Worm (Caenorhabditis elegans): ENCODE measurements around the gene spin-3.

spin-3 gene

ce11 chrX:13091199-13091598, 38.9 kb upstream of the spin-3 start:
- no peak for TF ChIP-seq skn-1 (tag; optimal IDR thresholded peaks at IDR 0.05)
- no peak for TF ChIP-seq nhr-12 (tag; optimal IDR thresholded peaks at IDR 0.05)
- no peak for TF ChIP-seq fkh-2 (tag; optimal IDR thresholded peaks at IDR 0.05)
- no peak for TF ChIP-seq unc-39 (tag; optimal IDR thresholded peaks at IDR 0.05)
- no peak for TF ChIP-seq sea-2 (GFP tag; optimal IDR thresholded peaks at IDR 0.05)
- TF ChIP-seq zag-1 (tag; optimal IDR thresholded peaks at IDR 0.05), result no peak
- TF ChIP-seq nhr-67 (tag; optimal IDR thresholded peaks at IDR 0.05), result no peak
- no peak for TF ChIP-seq pha-4 (tag; optimal IDR thresholded peaks at IDR 0.05)
- no peak for TF ChIP-seq aly-2 (tag; optimal IDR thresholded peaks at IDR 0.05)
- TF ChIP-seq ceh-9 (tag; optimal IDR thresholded peaks at IDR 0.05), result no peak

DNA sequence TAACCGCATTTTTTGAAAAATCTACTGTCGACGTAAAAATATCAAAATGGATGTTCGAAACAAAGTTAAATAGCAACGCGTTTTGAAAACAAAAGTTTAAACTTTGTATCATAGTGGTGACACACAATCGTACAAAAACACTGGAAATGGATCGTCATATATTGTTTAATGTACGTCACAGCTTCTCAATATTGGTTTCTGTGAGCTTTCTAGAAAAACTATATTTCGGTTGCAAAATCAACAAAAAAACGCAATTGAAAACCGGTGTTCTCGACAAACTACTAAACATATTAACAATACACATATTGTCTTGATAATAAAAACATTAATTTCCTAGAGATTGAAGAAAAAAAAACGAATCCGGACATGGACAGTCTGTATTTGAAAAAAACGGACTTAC, 29.6 kb upstream of the spin-3 start, which contains the start of gene R03G8.6:
TSS of gene R03G8.6 (minus strand) at position 101 of the 400 bp plus-strand sequence.
- no peak for TF ChIP-seq unc-62 (GFP tag; optimal IDR thresholded peaks at IDR 0.05)
- no peak for TF ChIP-seq nhr-23 (tag; optimal IDR thresholded peaks at IDR 0.05)
- TF ChIP-seq ceh-9 (tag; optimal IDR thresholded peaks at IDR 0.05), result no peak
- no peak for TF ChIP-seq lsy-12 (tag; optimal IDR thresholded peaks at IDR 0.05)
- TF ChIP-seq R02D3.7 (tag; optimal IDR thresholded peaks at IDR 0.05), result no peak
- no peak for TF ChIP-seq ztf-4 (tag; optimal IDR thresholded peaks at IDR 0.05)
- TF ChIP-seq fos-1 (tag; optimal IDR thresholded peaks at IDR 0.05), result no peak
- no peak for TF ChIP-seq mdl-1 (tag; optimal IDR thresholded peaks at IDR 0.05)
- no peak for TF ChIP-seq daf-12 (tag; optimal IDR thresholded peaks at IDR 0.05)
- no peak for TF ChIP-seq elt-1 (tag; optimal IDR thresholded peaks at IDR 0.05)
- TF ChIP-seq skn-1 (tag; optimal IDR thresholded peaks at IDR 0.05), result no peak
- no peak for TF ChIP-seq nhr-28 (tag; optimal IDR thresholded peaks at IDR 0.05)
- no peak for TF ChIP-seq pha-4 (tag; optimal IDR thresholded peaks at IDR 0.05)
- TF ChIP-seq jun-1 (tag; optimal IDR thresholded peaks at IDR 0.05), result no peak
- TF ChIP-seq snpc-4 (tag; optimal IDR thresholded peaks at IDR 0.05), result no peak
- no peak for TF ChIP-seq sea-2 (GFP tag; optimal IDR thresholded peaks at IDR 0.05)
- no peak for TF ChIP-seq hmg-11 (tag; optimal IDR thresholded peaks at IDR 0.05)
- no peak for TF ChIP-seq egl-27 (tag; optimal IDR thresholded peaks at IDR 0.05)
- TF ChIP-seq eor-1 (tag; optimal IDR thresholded peaks at IDR 0.05), result no peak
- no peak for TF ChIP-seq zag-1 (tag; optimal IDR thresholded peaks at IDR 0.05)

- TF ChIP-seq nhr-23 (tag; optimal IDR thresholded peaks at IDR 0.05), result no peak
These were observed 27.2 kb upstream of the spin-3 start for ce11 chrX:13102838-13103237.

DNA sequence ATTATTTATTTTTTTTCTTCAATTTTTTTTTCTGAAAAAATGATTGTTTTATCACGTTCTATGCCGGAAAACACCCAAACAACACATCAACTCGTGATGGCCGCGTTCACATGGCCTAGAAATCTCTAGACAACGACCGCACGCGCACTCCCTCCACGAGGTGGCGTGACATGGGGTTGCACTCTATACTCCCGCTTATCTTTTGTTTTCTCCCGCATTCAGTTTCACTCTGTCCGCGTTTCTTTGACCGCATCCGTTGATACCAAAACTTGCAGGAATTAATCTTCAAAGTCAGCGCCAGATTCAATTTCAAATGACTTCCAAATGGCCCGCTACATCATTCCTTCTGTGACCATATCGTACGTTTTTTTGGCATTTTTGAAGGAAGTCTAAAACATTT, 25.1 kb upstream of the spin-3 start, which contains the start of gene F17H10.1:
TSS of gene F17H10.1 (plus strand) at position 276 of the 400 bp plus-strand sequence.
- no peak for TF ChIP-seq ZK546.5 (tag; optimal IDR thresholded peaks at IDR 0.05)
- no peak for TF ChIP-seq aly-2 (tag; optimal IDR thresholded peaks at IDR 0.05)
- no peak for TF ChIP-seq skn-1 (tag; optimal IDR thresholded peaks at IDR 0.05)
- TF ChIP-seq ztf-4 (tag; optimal IDR thresholded peaks at IDR 0.05), result no peak
- TF ChIP-seq ceh-28 (tag; optimal IDR thresholded peaks at IDR 0.05), result no peak
- TF ChIP-seq pha-4 (tag; optimal IDR thresholded peaks at IDR 0.05), result peak; percentile 80
- no peak for TF ChIP-seq nhr-237 (tag; optimal IDR thresholded peaks at IDR 0.05)
- TF ChIP-seq egl-27 (tag; optimal IDR thresholded peaks at IDR 0.05), result peak; percentile 48
- no peak for TF ChIP-seq ztf-11 (tag; optimal IDR thresholded peaks at IDR 0.05)
- no peak for TF ChIP-seq unc-39 (tag; optimal IDR thresholded peaks at IDR 0.05)
- no peak for TF ChIP-seq tbx-2 (tag; optimal IDR thresholded peaks at IDR 0.05)
- no peak for TF ChIP-seq nhr-76 (tag; optimal IDR thresholded peaks at IDR 0.05)
- TF ChIP-seq lin-39 (tag; optimal IDR thresholded peaks at IDR 0.05), result peak; percentile 69
- no peak for TF ChIP-seq egl-5 (tag; optimal IDR thresholded peaks at IDR 0.05)
- peak in 1 of 3 experiments; percentile 80 for TF ChIP-seq elt-3 (tag; optimal IDR thresholded peaks at IDR 0.05)
- peak; percentile 92 for TF ChIP-seq mdl-1 (tag; optimal IDR thresholded peaks at IDR 0.05)
- TF ChIP-seq nhr-43 (tag; optimal IDR thresholded peaks at IDR 0.05; ENCODE audit: poor library complexity, severe bottlenecking), result peak; percentile 87
- no peak for TF ChIP-seq nhr-77 (tag; optimal IDR thresholded peaks at IDR 0.05)
- TF ChIP-seq snpc-4 (tag; optimal IDR thresholded peaks at IDR 0.05), result peak; percentile 53
- TF ChIP-seq elt-2 (tag; optimal IDR thresholded peaks at IDR 0.05), result peak; percentile 95
- TF ChIP-seq eor-1 (tag; optimal IDR thresholded peaks at IDR 0.05), result no peak
- TF ChIP-seq nhr-25 (tag; optimal IDR thresholded peaks at IDR 0.05), result peak; percentile 65
- no peak for TF ChIP-seq mml-1 (tag; optimal IDR thresholded peaks at IDR 0.05)
- no peak for TF ChIP-seq sea-2 (GFP tag; optimal IDR thresholded peaks at IDR 0.05)
- no peak for TF ChIP-seq nhr-11 (tag; optimal IDR thresholded peaks at IDR 0.05)
- peak; percentile 70 for TF ChIP-seq ama-1 (optimal IDR thresholded peaks at IDR 0.05)
- peak; percentile 62 for TF ChIP-seq lsy-12 (tag; optimal IDR thresholded peaks at IDR 0.05)
- peak; percentile 50 for TF ChIP-seq lin-15B (tag; optimal IDR thresholded peaks at IDR 0.05)
- TF ChIP-seq pqm-1 (tag; optimal IDR thresholded peaks at IDR 0.05), result peak; percentile 85
- peak; percentile 40 for TF ChIP-seq fos-1 (tag; optimal IDR thresholded peaks at IDR 0.05)
- TF ChIP-seq nhr-23 (tag; optimal IDR thresholded peaks at IDR 0.05), result peak; percentile 79
- no peak for TF ChIP-seq ceh-9 (tag; optimal IDR thresholded peaks at IDR 0.05)
- TF ChIP-seq jun-1 (tag; optimal IDR thresholded peaks at IDR 0.05), result peak; percentile 79

Data from whole organism, L3 larva.